Worm (Caenorhabditis elegans) whole organism, late embryonic: ENCODE measurements around the gene F14E5.2.

Source experiments
- C08G9.2 ChIP-seq: sonication (generic microtip); optimal IDR thresholded peaks from 2 replicates; lab custom pipeline; 2016; ENCODE audit warnings: mild to moderate bottlenecking, missing genetic modification characterization, moderate library complexity, missing compliant biosample characterization
- C38D4.7 ChIP-seq: fragments of 200-800 bp; sonication (Bioruptor generic); optimal IDR thresholded peaks from 2 replicates; lab custom pipeline; 2018; ENCODE audit warnings: mild to moderate bottlenecking, missing genetic modification characterization, moderate library complexity, missing compliant biosample characterization
- F13H6.1 ChIP-seq: sonication (generic microtip); optimal IDR thresholded peaks from 2 replicates; lab custom pipeline; 2016; ENCODE audit warnings: missing genetic modification characterization, missing compliant biosample characterization
- T23F11.4 ChIP-seq: fragments of 200-800 bp; sonication (Bioruptor generic); optimal IDR thresholded peaks from 2 replicates; lab custom pipeline; 2018; ENCODE audit warnings: mild to moderate bottlenecking, missing genetic modification characterization, missing compliant biosample characterization
- Y22D7AL.16 ChIP-seq: sonication (generic microtip); optimal IDR thresholded peaks from 2 replicates; lab custom pipeline; 2016; ENCODE audit warnings: missing genetic modification characterization, missing compliant biosample characterization
- ahr-1 ChIP-seq: sonication (generic microtip); optimal IDR thresholded peaks from 2 replicates; lab custom pipeline; 2016; ENCODE audit warnings: missing genetic modification characterization, missing compliant biosample characterization
- ceh-14 ChIP-seq: sonication (generic microtip); optimal IDR thresholded peaks from 2 replicates; lab custom pipeline; 2016; ENCODE audit warnings: missing genotype, missing genetic modification characterization, missing compliant biosample characterization
- ceh-19 ChIP-seq: fragments of 200-800 bp; sonication (Bioruptor generic); optimal IDR thresholded peaks from 2 replicates; lab custom pipeline; 2018; ENCODE audit warnings: mild to moderate bottlenecking, missing genetic modification characterization, missing compliant biosample characterization
- ceh-24 ChIP-seq: sonication (generic microtip); optimal IDR thresholded peaks from 2 replicates; lab custom pipeline; 2016; ENCODE audit warnings: mild to moderate bottlenecking, missing genetic modification characterization, missing compliant biosample characterization
- ceh-30 ChIP-seq: fragments of 150-350 bp; optimal IDR thresholded peaks from 2 replicates; lab custom pipeline; 2014; ENCODE audit warnings: missing biosample characterization, missing genetic modification characterization
- ceh-48 ChIP-seq: sonication (generic microtip); optimal IDR thresholded peaks from 2 replicates; lab custom pipeline; 2016; ENCODE audit warnings: missing genetic modification characterization, inconsistent platforms, missing compliant biosample characterization
- ceh-6 ChIP-seq: fragments of 200-800 bp; sonication (Bioruptor generic); optimal IDR thresholded peaks from 2 replicates; lab custom pipeline; 2018; ENCODE audit warnings: mild to moderate bottlenecking, missing genetic modification characterization, missing compliant biosample characterization
- ceh-9 ChIP-seq: sonication (generic microtip); optimal IDR thresholded peaks from 2 replicates; lab custom pipeline; 2016; ENCODE audit warnings: mild to moderate bottlenecking, missing genetic modification characterization, inconsistent platforms, missing compliant biosample characterization
- che-1 ChIP-seq: sonication (generic microtip); optimal IDR thresholded peaks from 2 replicates; lab custom pipeline; 2016; ENCODE audit warnings: mild to moderate bottlenecking, missing genetic modification characterization, missing compliant biosample characterization
- dmd-4 ChIP-seq: sonication (generic microtip); optimal IDR thresholded peaks from 2 replicates; lab custom pipeline; 2016; ENCODE audit warnings: borderline replicate concordance, missing genetic modification characterization, missing compliant biosample characterization
- ets-4 ChIP-seq: sonication (generic microtip); optimal IDR thresholded peaks from 2 replicates; lab custom pipeline; 2016; ENCODE audit warnings: missing genetic modification characterization, missing compliant biosample characterization
- fkh-6 ChIP-seq: sonication (generic microtip); optimal IDR thresholded peaks from 2 replicates; lab custom pipeline; 2016; ENCODE audit warnings: missing genetic modification characterization, missing compliant biosample characterization
- gmeb-2 ChIP-seq: sonication (generic microtip); optimal IDR thresholded peaks from 2 replicates; lab custom pipeline; 2016; ENCODE audit warnings: missing genetic modification characterization, inconsistent platforms, missing compliant biosample characterization
- hlh-15 ChIP-seq: sonication (generic microtip); optimal IDR thresholded peaks from 2 replicates; lab custom pipeline; 2016; ENCODE audit warnings: missing genetic modification characterization, missing compliant biosample characterization
- hlh-30 ChIP-seq: sonication (generic microtip); optimal IDR thresholded peaks from 2 replicates; lab custom pipeline; 2017; ENCODE audit warnings: antibody characterized with exemption, missing genetic modification characterization, missing compliant biosample characterization; ENCODE audit not compliant: insufficient read depth
- hlh-8 ChIP-seq: sonication (generic microtip); optimal IDR thresholded peaks from 2 replicates; lab custom pipeline; 2016; ENCODE audit warnings: missing genotype, missing genetic modification characterization, missing compliant biosample characterization
- lin-11 ChIP-seq: fragments of 200-800 bp; sonication (Bioruptor generic); optimal IDR thresholded peaks from 2 replicates; lab custom pipeline; 2018; ENCODE audit warnings: mild to moderate bottlenecking, missing genetic modification characterization, missing compliant biosample characterization
- madf-2 ChIP-seq: sonication (generic microtip); optimal IDR thresholded peaks from 2 replicates; lab custom pipeline; 2017; ENCODE audit warnings: missing genetic modification characterization, missing compliant biosample characterization
- nhr-11 ChIP-seq: fragments of 150-350 bp; optimal IDR thresholded peaks from 2 replicates; lab custom pipeline; 2014; ENCODE audit warnings: missing biosample characterization, missing genetic modification characterization
- odd-2 ChIP-seq: sonication (generic microtip); optimal IDR thresholded peaks from 2 replicates; lab custom pipeline; 2017; ENCODE audit warnings: antibody characterized with exemption, mild to moderate bottlenecking, missing genetic modification characterization, missing compliant biosample characterization
- pag-3 ChIP-seq: sonication (generic microtip); optimal IDR thresholded peaks from 2 replicates; lab custom pipeline; 2016; ENCODE audit warnings: missing compliant biosample characterization, missing genetic modification characterization, borderline replicate concordance
- pat-9 ChIP-seq: fragments of 200-800 bp; sonication (Bioruptor generic); optimal IDR thresholded peaks from 2 replicates; lab custom pipeline; 2018; ENCODE audit warnings: mild to moderate bottlenecking, missing genetic modification characterization, moderate library complexity, missing compliant biosample characterization
- pax-1 ChIP-seq: fragments of 150-350 bp; optimal IDR thresholded peaks from 2 replicates; lab custom pipeline; 2014; ENCODE audit warnings: missing biosample characterization, missing genetic modification characterization
- pqm-1 ChIP-seq: sonication (generic microtip); optimal IDR thresholded peaks from 2 replicates; lab custom pipeline; 2016; ENCODE audit warnings: missing genetic modification characterization, missing compliant biosample characterization
- rnt-1 ChIP-seq: sonication (generic microtip); optimal IDR thresholded peaks from 2 replicates; lab custom pipeline; 2016; ENCODE audit warnings: missing genetic modification characterization, missing compliant biosample characterization
- sox-2 ChIP-seq: fragments of 200-800 bp; sonication (Bioruptor generic); IDR thresholded peaks from 2 replicates; pipeline ENCODE4 v1.3.6; 2022; ENCODE audit warnings: missing genetic modification reagents, missing genetic modification characterization, missing compliant biosample characterization
- sox-4 ChIP-seq: sonication (generic microtip); optimal IDR thresholded peaks from 2 replicates; lab custom pipeline; 2017; ENCODE audit warnings: mild to moderate bottlenecking, missing genetic modification characterization, inconsistent platforms, missing compliant biosample characterization
- tbx-2 ChIP-seq: sonication (generic microtip); optimal IDR thresholded peaks from 2 replicates; lab custom pipeline; 2016; ENCODE audit warnings: missing genetic modification characterization, missing compliant biosample characterization
- unc-42 ChIP-seq: sonication (generic microtip); optimal IDR thresholded peaks from 2 replicates; lab custom pipeline; 2016; ENCODE audit warnings: missing genotype, missing genetic modification characterization, missing compliant biosample characterization
- zip-5 ChIP-seq: sonication (generic microtip); optimal IDR thresholded peaks from 2 replicates; lab custom pipeline; 2016; ENCODE audit warnings: missing genetic modification characterization, missing compliant biosample characterization

The F14E5.2 gene

ce11 chrII:8467809-8468208 lies 39.2 kb upstream of the F14E5.2 start, which contains the start of gene M05D6.2:
Gene M05D6.2, plus strand, starts transcription at chrII:8468109.
- no peak for TF ChIP-seq hlh-8
- no peak for TF ChIP-seq Y22D7AL.16
- TF ChIP-seq fkh-6 (tag; lab: Kevin White, UChicago): no peak

ce11 chrII:8466874-8467273 lies 38.2 kb upstream of the F14E5.2 start, which contains the start of gene F22B5.10:
Gene F22B5.10, plus strand, starts transcription at chrII:8467174.
- no peak for TF ChIP-seq ets-4 (tag; lab: Kevin White, UChicago)
- TF ChIP-seq ceh-19 (GFP tag; lab: Kevin White, UChicago): no peak
- TF ChIP-seq sox-2 (GFP tag; lab: Robert Waterston, UW): no peak
- TF ChIP-seq ceh-24 (tag; lab: Kevin White, UChicago): no peak
- TF ChIP-seq fkh-6 (tag; lab: Kevin White, UChicago): no peak
- TF ChIP-seq nhr-11: no peak
- TF ChIP-seq gmeb-2 (tag; lab: Kevin White, UChicago): no peak
- no peak for TF ChIP-seq che-1 (tag; lab: Kevin White, UChicago)
- no peak for TF ChIP-seq sox-4 (tag; lab: Kevin White, UChicago)
- no peak for TF ChIP-seq lin-11 (tag; lab: Kevin White, UChicago)
- no peak for TF ChIP-seq ceh-9 (tag; lab: Kevin White, UChicago)
- no peak for TF ChIP-seq tbx-2 (tag; lab: Kevin White, UChicago)
- TF ChIP-seq zip-5: no peak
- TF ChIP-seq pat-9: no peak
- no peak for TF ChIP-seq ceh-30 (tag; lab: Kevin White, UChicago)
- no peak for TF ChIP-seq T23F11.4
- no peak for TF ChIP-seq rnt-1 (tag; lab: Kevin White, UChicago)

- TF ChIP-seq pag-3 (tag; lab: Kevin White, UChicago) (no peak), ceh-6 (no peak), rnt-1 (tag; lab: Kevin White, UChicago) (no peak), pqm-1 (tag; lab: Kevin White, UChicago) (no peak), ceh-14 (tag; lab: Kevin White, UChicago) (no peak), che-1 (tag; lab: Kevin White, UChicago) (no peak), madf-2 (tag; lab: Kevin White, UChicago) (no peak), unc-42 (tag; lab: Kevin White, UChicago) (peak; percentile 24)
- TF ChIP-seq, all 69 proteins: peak for 1
These were observed 35.8 kb upstream of the F14E5.2 start, which contains the start of gene fars-3 for ce11 chrII:8464448-8464898. Gene fars-3, plus strand, starts transcription at chrII:8464848.

- TF ChIP-seq ceh-48 (tag; lab: Kevin White, UChicago) (peak; percentile 43), hlh-15 (no peak), hlh-30 (tag; lab: Kevin White, UChicago) (peak; percentile 16)
These were observed 28.8 kb upstream of the F14E5.2 start, which contains the start of gene zyg-9 for ce11 chrII:8457438-8457837. Gene zyg-9, plus strand, starts transcription at chrII:8457818.

ce11 chrII:8456681-8457389 lies 28.2 kb upstream of the F14E5.2 start:
- TF ChIP-seq gmeb-2 (tag; lab: Kevin White, UChicago): no peak
- TF ChIP-seq F13H6.1: no peak
- TF ChIP-seq unc-42 (tag; lab: Kevin White, UChicago): no peak
- TF ChIP-seq odd-2 (tag; lab: Kevin White, UChicago): no peak
- TF ChIP-seq C08G9.2: no peak
- no peak for TF ChIP-seq ets-4 (tag; lab: Kevin White, UChicago)
- no peak for TF ChIP-seq C38D4.7 (GFP tag; lab: Kevin White, UChicago)
- TF ChIP-seq pat-9: no peak
- no peak for TF ChIP-seq dmd-4 (tag; lab: Kevin White, UChicago)
- no peak for TF ChIP-seq pax-1 (tag; lab: Kevin White, UChicago)
- no peak for TF ChIP-seq fkh-6 (tag; lab: Kevin White, UChicago)
- no peak for TF ChIP-seq hlh-8
- TF ChIP-seq ahr-1 (tag; lab: Kevin White, UChicago): no peak
